Worm (Caenorhabditis elegans): Measurements from ENCODE around the gene abhd-3.2.

The abhd-3.2 gene

DNA sequence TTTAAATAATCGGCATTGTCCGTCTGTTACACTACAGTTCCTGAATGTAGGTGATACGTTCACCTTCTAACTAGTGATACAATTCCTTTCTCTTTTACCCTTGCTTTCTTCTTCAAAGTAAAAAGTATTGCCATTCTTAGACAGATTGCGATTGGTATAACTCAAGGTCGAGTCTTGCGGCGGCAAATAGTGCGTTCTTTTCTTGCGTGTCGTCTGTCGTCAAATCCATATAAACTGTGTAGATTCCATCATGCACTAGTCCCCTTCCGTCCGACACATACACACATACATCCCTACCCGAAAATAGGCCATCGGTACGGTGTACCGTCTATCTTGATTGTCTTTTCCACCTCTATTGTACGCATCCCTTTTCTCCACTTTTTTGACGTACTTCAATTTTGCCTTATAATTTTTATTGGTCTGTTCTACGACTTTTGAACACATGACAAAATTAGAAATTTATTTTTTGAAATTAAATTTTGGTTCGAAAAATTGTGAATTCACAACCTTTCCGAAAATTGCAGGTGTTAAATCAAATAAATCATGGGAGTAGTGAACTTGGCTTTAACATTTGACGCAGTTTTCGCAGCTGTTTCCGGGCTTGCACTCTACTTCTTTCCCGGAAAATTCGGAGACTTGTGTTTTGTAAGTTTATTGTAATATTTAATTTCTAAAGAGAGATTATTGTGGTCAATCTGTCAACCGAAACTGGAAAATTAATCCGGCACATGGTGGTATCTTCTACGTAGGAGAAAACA lies 2.6 kb upstream of the abhd-3.2 start, which contains the start of gene C44C1.1:
Gene C44C1.1 (plus strand): TSS at position 525 of the 758 bp plus-strand sequence.
- TF ChIP-seq grh-1 (GFP tag; IDR thresholded peaks at IDR 0.05) (no peak), snu-23 (GFP tag; optimal IDR thresholded peaks at IDR 0.05) (peak; percentile 43), vab-15 (tag; optimal IDR thresholded peaks at IDR 0.05) (no peak), ceh-63 (GFP tag; optimal IDR thresholded peaks at IDR 0.05) (no peak), ets-5 (GFP tag; IDR thresholded peaks at IDR 0.05) (no peak), pqm-1 (tag; optimal IDR thresholded peaks at IDR 0.05) (no peak), fkh-8 (tag; optimal IDR thresholded peaks at IDR 0.05) (peak; percentile 66), irx-1 (tag; optimal IDR thresholded peaks at IDR 0.05) (no peak), fkh-4 (tag; optimal IDR thresholded peaks at IDR 0.05; ENCODE audit: borderline replicate concordance) (no peak), pag-3 (tag; optimal IDR thresholded peaks at IDR 0.05; ENCODE audit: borderline replicate concordance, insufficient read depth) (peak; percentile 88), nhr-47 (tag; optimal IDR thresholded peaks at IDR 0.05) (peak; percentile 59), rnt-1 (tag; optimal IDR thresholded peaks at IDR 0.05) (peak; percentile 32), hlh-4 (tag; optimal IDR thresholded peaks at IDR 0.05) (peak; percentile 89), ztf-11 (tag; optimal IDR thresholded peaks at IDR 0.05) (no peak), fos-1 (tag; optimal IDR thresholded peaks at IDR 0.05) (no peak), jun-1 (tag; optimal IDR thresholded peaks at IDR 0.05) (no peak), tlp-1 (tag; optimal IDR thresholded peaks at IDR 0.05) (no peak), pax-3 (tag; optimal IDR thresholded peaks at IDR 0.05) (no peak), C04F5.9 (tag; optimal IDR thresholded peaks at IDR 0.05) (no peak), lin-35 (GFP tag; optimal IDR thresholded peaks at IDR 0.05) (peak in 1 of 2 experiments; percentile 17), unc-30 (tag; optimal IDR thresholded peaks at IDR 0.05) (no peak), skn-1 (tag; optimal IDR thresholded peaks at IDR 0.05) (peak; percentile 17), isw-1 (GFP tag; IDR thresholded peaks at IDR 0.05) (no peak), dpl-1 (GFP tag; optimal IDR thresholded peaks at IDR 0.05) (no peak), tbx-2 (tag; optimal IDR thresholded peaks at IDR 0.05) (no peak), nhr-12 (tag; optimal IDR thresholded peaks at IDR 0.05) (no peak), nhr-20 (tag; optimal IDR thresholded peaks at IDR 0.05) (peak; percentile 21), nhr-77 (tag; optimal IDR thresholded peaks at IDR 0.05) (no peak), nhr-84 (tag; optimal IDR thresholded peaks at IDR 0.05) (no peak), C34B4.2 (tag; optimal IDR thresholded peaks at IDR 0.05) (no peak), mdl-1 (tag; optimal IDR thresholded peaks at IDR 0.05) (peak in 1 of 2 experiments; percentile 6), unc-98 (GFP tag; IDR thresholded peaks at IDR 0.05) (no peak), lsy-2 (tag; optimal IDR thresholded peaks at IDR 0.05) (peak in 1 of 2 experiments; percentile 4), mep-1 (tag; optimal IDR thresholded peaks at IDR 0.05) (peak; percentile 47), nhr-71 (tag; optimal IDR thresholded peaks at IDR 0.05) (peak; percentile 52), unc-86 (tag; optimal IDR thresholded peaks at IDR 0.05) (no peak), blmp-1 (tag; optimal IDR thresholded peaks at IDR 0.05) (peak; percentile 96), nhr-11 (tag; optimal IDR thresholded peaks at IDR 0.05) (no peak), lin-14 (GFP tag; optimal IDR thresholded peaks at IDR 0.05) (peak; percentile 80), ceh-8 (GFP tag; optimal IDR thresholded peaks at IDR 0.05) (no peak), sptf-1 (tag; optimal IDR thresholded peaks at IDR 0.05) (no peak), elt-3 (tag; optimal IDR thresholded peaks at IDR 0.05) (peak in 5 of 6 experiments; percentile 12 to 51 (median 44)), mab-9 (GFP tag; IDR thresholded peaks at IDR 0.05) (no peak), egl-13 (tag; optimal IDR thresholded peaks at IDR 0.05) (no peak), lir-3 (tag; optimal IDR thresholded peaks at IDR 0.05; ENCODE audit: poor library complexity) (no peak), efl-1 (optimal IDR thresholded peaks at IDR 0.05) (no peak), efl-1 (GFP tag; optimal IDR thresholded peaks at IDR 0.05 in 1 of 2) (peak in 1 of 2 experiments; percentile 46), nhr-85 (tag) (peak; percentile 71)
